Fruit fly (Drosophila melanogaster): ENCODE data around the gene CG31524.

CG31524 gene

dm6 chr3R:30464244-30464643, 49.9 kb downstream of the CG31524 start:
- no peak for TF ChIP-seq CG7963 (GFP tag; IDR thresholded peaks at IDR 0.05; ENCODE audit: partially characterized antibody)
- TF ChIP-seq ATbp (GFP tag; optimal IDR thresholded peaks at IDR 0.05): no peak
- no peak for TF ChIP-seq Sox100B (GFP tag; optimal IDR thresholded peaks at IDR 0.05)
- TF ChIP-seq CG18011 (GFP tag; optimal IDR thresholded peaks at IDR 0.05): peak; percentile 91
- no peak for TF ChIP-seq z (GFP tag; IDR thresholded peaks at IDR 0.05)

All from whole organism, embryonic.